Worm (Caenorhabditis elegans): ENCODE measurements around the gene Y47D7A.6.

Gene Y47D7A.6

ce11 chrV:4374625-4375024, 43.4 kb downstream of the Y47D7A.6 start, which contains the start of gene neg-1:
Gene neg-1 (minus strand): TSS chrV:4374874.
- TF ChIP-seq hmbx-1 (tag; optimal IDR thresholded peaks at IDR 0.05) (no peak), ceh-13 (GFP tag; optimal IDR thresholded peaks at IDR 0.05) (no peak), tbx-37 (GFP tag; conservative IDR thresholded peaks at IDR 0.05) (no peak), ets-7 (tag; optimal IDR thresholded peaks at IDR 0.05) (no peak), tra-4 (tag; optimal IDR thresholded peaks at IDR 0.05) (no peak), ceh-36 (tag; optimal IDR thresholded peaks at IDR 0.05) (no peak), aly-1 (tag; optimal IDR thresholded peaks at IDR 0.05) (no peak), F13C5.2 (tag; optimal IDR thresholded peaks at IDR 0.05) (no peak), flt-1 (GFP tag; IDR thresholded peaks at IDR 0.05) (no peak), pes-1 (GFP tag; IDR thresholded peaks at IDR 0.05) (no peak)

ce11 chrV:4373656-4374055, 44.4 kb downstream of the Y47D7A.6 start:
- TF ChIP-seq flt-1 (GFP tag; IDR thresholded peaks at IDR 0.05) (no peak), aly-1 (tag; optimal IDR thresholded peaks at IDR 0.05) (no peak), ceh-13 (GFP tag; optimal IDR thresholded peaks at IDR 0.05) (no peak), B0310.2 (tag; optimal IDR thresholded peaks at IDR 0.05) (no peak), ets-7 (tag; optimal IDR thresholded peaks at IDR 0.05) (no peak), pes-1 (GFP tag; IDR thresholded peaks at IDR 0.05) (no peak), F13C5.2 (tag; optimal IDR thresholded peaks at IDR 0.05) (no peak), hmg-4 (GFP tag; optimal IDR thresholded peaks at IDR 0.05) (no peak), ceh-36 (tag; optimal IDR thresholded peaks at IDR 0.05) (no peak), tbx-37 (GFP tag; conservative IDR thresholded peaks at IDR 0.05) (no peak), hnd-1 (tag; optimal IDR thresholded peaks at IDR 0.05) (no peak), scrt-1 (GFP tag; IDR thresholded peaks at IDR 0.05) (no peak), tbx-11 (GFP tag; IDR thresholded peaks at IDR 0.05) (no peak), ama-1 (optimal IDR thresholded peaks at IDR 0.05) (no peak), sea-1 (GFP tag; conservative IDR thresholded peaks at IDR 0.05) (no peak)

ce11 chrV:4372986-4373385, 45.0 kb downstream of the Y47D7A.6 start:
- TF ChIP-seq ets-7 (tag; optimal IDR thresholded peaks at IDR 0.05) (no peak), tra-4 (tag; optimal IDR thresholded peaks at IDR 0.05) (no peak), ceh-13 (GFP tag; optimal IDR thresholded peaks at IDR 0.05) (no peak), ama-1 (optimal IDR thresholded peaks at IDR 0.05) (no peak), ceh-36 (tag; optimal IDR thresholded peaks at IDR 0.05) (no peak), scrt-1 (GFP tag; IDR thresholded peaks at IDR 0.05) (no peak), sea-1 (GFP tag; conservative IDR thresholded peaks at IDR 0.05) (no peak), pes-1 (GFP tag; IDR thresholded peaks at IDR 0.05) (no peak)

- TF ChIP-seq ceh-36 (tag; optimal IDR thresholded peaks at IDR 0.05), result no peak
- TF ChIP-seq ceh-13 (GFP tag; optimal IDR thresholded peaks at IDR 0.05), result no peak
- no peak for TF ChIP-seq tbx-37 (GFP tag; conservative IDR thresholded peaks at IDR 0.05)
- TF ChIP-seq ama-1 (optimal IDR thresholded peaks at IDR 0.05), result no peak
- no peak for TF ChIP-seq tbx-11 (GFP tag; IDR thresholded peaks at IDR 0.05)
- no peak for TF ChIP-seq pes-1 (GFP tag; IDR thresholded peaks at IDR 0.05)
- no peak for TF ChIP-seq flt-1 (GFP tag; IDR thresholded peaks at IDR 0.05)
- no peak for TF ChIP-seq F13C5.2 (tag; optimal IDR thresholded peaks at IDR 0.05)
- no peak for TF ChIP-seq sea-1 (GFP tag; conservative IDR thresholded peaks at IDR 0.05)
- TF ChIP-seq hnd-1 (tag; optimal IDR thresholded peaks at IDR 0.05), result no peak
- TF ChIP-seq hmg-4 (GFP tag; optimal IDR thresholded peaks at IDR 0.05), result no peak
- TF ChIP-seq scrt-1 (GFP tag; IDR thresholded peaks at IDR 0.05), result no peak
Observed at ce11 chrV:4371309-4371933, 46.6 kb downstream of the Y47D7A.6 start, which contains the start of the genes gmpr-1 and fipp-1. Gene gmpr-1 (minus strand): TSS chrV:4371383. Gene fipp-1 (plus strand): TSS chrV:4371807.

ce11 chrV:4370515-4370914, 47.5 kb downstream of the Y47D7A.6 start:
- TF ChIP-seq ceh-13 (GFP tag; optimal IDR thresholded peaks at IDR 0.05) (no peak), ama-1 (optimal IDR thresholded peaks at IDR 0.05) (no peak), F13C5.2 (tag; optimal IDR thresholded peaks at IDR 0.05) (no peak), hnd-1 (tag; optimal IDR thresholded peaks at IDR 0.05) (no peak), aly-1 (tag; optimal IDR thresholded peaks at IDR 0.05) (no peak), ceh-36 (tag; optimal IDR thresholded peaks at IDR 0.05) (no peak), hmbx-1 (tag; optimal IDR thresholded peaks at IDR 0.05) (no peak), tbx-37 (GFP tag; conservative IDR thresholded peaks at IDR 0.05) (no peak), B0310.2 (tag; optimal IDR thresholded peaks at IDR 0.05) (no peak), tbx-11 (GFP tag; IDR thresholded peaks at IDR 0.05) (no peak), scrt-1 (GFP tag; IDR thresholded peaks at IDR 0.05) (no peak), pes-1 (GFP tag; IDR thresholded peaks at IDR 0.05) (no peak), ets-7 (tag; optimal IDR thresholded peaks at IDR 0.05) (no peak), flt-1 (GFP tag; IDR thresholded peaks at IDR 0.05) (no peak), hmg-4 (GFP tag; optimal IDR thresholded peaks at IDR 0.05) (no peak)

Data from whole organism, early embryonic.